Worm (Caenorhabditis elegans) whole organism, young adult: ENCODE data around the gene F01G10.5.

Experiments
- F10E7.11 ChIP-seq: sonication (generic microtip); optimal IDR thresholded peaks from 2 replicates; lab custom pipeline; 2017; ENCODE audit warnings: mild to moderate bottlenecking, missing genetic modification characterization, moderate library complexity, missing compliant biosample characterization
- F49E8.2 ChIP-seq: sonication (generic microtip); optimal IDR thresholded peaks from 3 replicates; lab custom pipeline; 2017; ENCODE audit warnings: missing genetic modification characterization, mild to moderate bottlenecking, missing compliant biosample characterization, antibody characterized with exemption, moderate library complexity; ENCODE audit not compliant: insufficient read depth
- ZK185.1 ChIP-seq: sonication (generic microtip); optimal IDR thresholded peaks from 2 replicates; lab custom pipeline; 2016; ENCODE audit warnings: mild to moderate bottlenecking, missing genetic modification characterization, missing compliant biosample characterization; ENCODE audit not compliant: poor library complexity, severe bottlenecking
- aptf-3 ChIP-seq: fragments of 200-800 bp; sonication (Bioruptor generic); IDR thresholded peaks from 2 replicates; pipeline ENCODE4 v1.3.6; 2022; ENCODE audit warnings: missing genetic modification characterization, missing compliant biosample characterization
- madf-10 ChIP-seq: sonication (generic microtip); optimal IDR thresholded peaks from 2 replicates; lab custom pipeline; 2016; ENCODE audit warnings: mild to moderate bottlenecking, missing genetic modification characterization, missing compliant biosample characterization
- pha-4 ChIP-seq: fragments of 150-350 bp; sonication (generic microtip); optimal IDR thresholded peaks from 2 replicates; lab custom pipeline; 2014; ENCODE audit warnings: missing biosample characterization, missing genetic modification reagents, missing genetic modification characterization
- sptf-2 ChIP-seq: fragments of 200-800 bp; sonication (Bioruptor generic); optimal IDR thresholded peaks from 2 replicates; lab custom pipeline; 2018; ENCODE audit warnings: mild to moderate bottlenecking, missing genetic modification characterization, missing compliant biosample characterization
- zfh-2 ChIP-seq: fragments of 200-800 bp; sonication (Bioruptor generic); conservative IDR thresholded peaks from 2 replicates; pipeline ENCODE4 v1.3.6; 2022; ENCODE audit warnings: missing genetic modification reagents, missing genetic modification characterization, missing compliant biosample characterization
- ztf-3 ChIP-seq: fragments of 200-800 bp; sonication (Bioruptor generic); optimal IDR thresholded peaks from 2 replicates; lab custom pipeline; 2018; ENCODE audit warnings: mild to moderate bottlenecking, missing genetic modification characterization, missing compliant biosample characterization

DNA sequence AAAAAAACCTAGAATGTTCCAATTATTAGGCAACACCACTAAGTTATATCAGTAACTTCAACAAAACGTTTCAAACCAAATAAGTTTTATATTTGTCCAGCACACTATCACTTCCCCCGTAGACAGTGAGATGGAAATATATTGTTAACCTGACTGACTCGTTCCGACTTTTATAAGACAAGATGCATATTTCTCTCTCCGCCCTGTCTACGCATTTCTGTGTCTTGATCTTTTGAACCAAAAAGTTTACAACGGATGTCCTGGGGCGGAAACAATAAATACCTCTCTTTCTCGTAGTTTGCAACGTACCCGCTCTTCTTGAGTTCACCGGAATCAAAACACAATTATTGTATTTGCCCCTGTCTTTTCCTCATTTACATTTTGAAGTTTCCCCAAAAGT is 20.4 kb upstream of the F01G10.5 start:
- TF ChIP-seq F49E8.2 (tag; lab: Kevin White, UChicago): no peak
- no peak for TF ChIP-seq zfh-2 (GFP tag; lab: Robert Waterston, UW)
- TF ChIP-seq madf-10 (tag; lab: Kevin White, UChicago): no peak
- no peak for TF ChIP-seq pha-4 (tag; lab: Kevin White, UChicago)
- TF ChIP-seq ZK185.1 (tag; lab: Kevin White, UChicago): no peak
- TF ChIP-seq F10E7.11 (tag; lab: Kevin White, UChicago): no peak
- TF ChIP-seq ztf-3: no peak
- TF ChIP-seq sptf-2: no peak
- TF ChIP-seq aptf-3 (GFP tag; lab: Robert Waterston, UW): no peak
